Worm (Caenorhabditis elegans) whole organism, L2 larva: ENCODE measurements around the gene F07F6.8.

Experiments used
- ceh-16 ChIP-seq: fragments of 150-350 bp; optimal IDR thresholded peaks from 2 replicates; lab custom pipeline; 2014; ENCODE audit warnings: missing biosample characterization, missing genetic modification characterization
- dmd-4 ChIP-seq: sonication (generic microtip); optimal IDR thresholded peaks from 2 replicates; lab custom pipeline; 2017; ENCODE audit warnings: missing biosample characterization, missing genetic modification characterization
- elt-3 ChIP-seq: sonication (generic microtip); optimal IDR thresholded peaks from 2 replicates; lab custom pipeline; 2017; ENCODE audit warnings: missing biosample characterization, missing genetic modification characterization
- lin-11 ChIP-seq: fragments of 150-350 bp; sonication (generic microtip); optimal IDR thresholded peaks from 2 replicates; lab custom pipeline; 2014; ENCODE audit warnings: missing biosample characterization, missing genetic modification characterization, inconsistent platforms, mixed read lengths
- lsy-2 ChIP-seq, 2 experiments: fragments of 150-350 bp in 1 of 2; sonication (generic microtip) in 1 of 2; optimal IDR thresholded peaks; 2 replicates each; lab custom pipeline; 2014 to 2017; ENCODE audit warnings: missing biosample characterization in 2 of 2, missing genetic modification characterization in 2 of 2
- mdl-1 ChIP-seq, 2 experiments: fragments of 150-350 bp in 1 of 2; sonication (generic microtip) in 1 of 2; optimal IDR thresholded peaks; 2 replicates each; lab custom pipeline; 2017; ENCODE audit warnings: missing biosample characterization in 2 of 2, missing genetic modification characterization in 2 of 2
- nhr-10 ChIP-seq: sonication (generic microtip); optimal IDR thresholded peaks from 2 replicates; lab custom pipeline; 2017; ENCODE audit warnings: missing biosample characterization, missing genetic modification characterization
- nhr-21 ChIP-seq: fragments of 150-350 bp; optimal IDR thresholded peaks from 2 replicates; lab custom pipeline; 2014; ENCODE audit warnings: missing biosample characterization, missing genetic modification characterization
- nhr-23 ChIP-seq: fragments of 150-350 bp; optimal IDR thresholded peaks from 2 replicates; lab custom pipeline; 2014; ENCODE audit warnings: missing biosample characterization, missing genetic modification reagents, missing genetic modification characterization
- nhr-237 ChIP-seq: fragments of 150-350 bp; optimal IDR thresholded peaks from 2 replicates; lab custom pipeline; 2014; ENCODE audit warnings: missing biosample characterization, missing genetic modification characterization
- unc-62 ChIP-seq: fragments of 150-350 bp; optimal IDR thresholded peaks from 2 replicates; lab custom pipeline; 2014; ENCODE audit warnings: missing biosample characterization, missing genetic modification reagents, missing genetic modification characterization
- zag-1 ChIP-seq: fragments of 150-350 bp; optimal IDR thresholded peaks from 2 replicates; lab custom pipeline; 2014; ENCODE audit warnings: missing biosample characterization, missing genetic modification characterization

- TF ChIP-seq nhr-23: no peak
- no peak for TF ChIP-seq lin-11 (tag; lab: Kevin White, UChicago)
- no peak for TF ChIP-seq zag-1 (tag; lab: Kevin White, UChicago)
- TF ChIP-seq nhr-10 (tag; lab: Kevin White, UChicago): no peak
- TF ChIP-seq lsy-2 (tag; optimal IDR thresholded peaks at IDR 0.05; lab: Kevin White, UChicago): no peak
- TF ChIP-seq ceh-16: no peak
- TF ChIP-seq nhr-237 (tag; lab: Kevin White, UChicago): no peak
- TF ChIP-seq nhr-21 (tag; lab: Kevin White, UChicago): no peak
- TF ChIP-seq dmd-4: no peak
- no peak for TF ChIP-seq mdl-1 (tag; optimal IDR thresholded peaks at IDR 0.05; lab: Kevin White, UChicago)
- no peak for TF ChIP-seq unc-62 (GFP tag; lab: Kevin White, UChicago)
- TF ChIP-seq elt-3 (tag; lab: Kevin White, UChicago): no peak
Observed at ce11 chrII:5455650-5456355, 30.3 kb upstream of the F07F6.8 start, which contains the start of gene daz-1.
